Worm (Caenorhabditis elegans) whole organism, L4 larva: ENCODE results near the gene T25B9.2.
A peak's percentile ranks its signal among the peaks of the same experiment; 100 is the strongest.

Experiments used
- F26F4.8 ChIP-seq: fragments of 200-800 bp; sonication (Bioruptor generic); conservative IDR thresholded peaks from 2 replicates; pipeline ENCODE4 v1.3.6; 2022; ENCODE audit warnings: missing genetic modification characterization, missing compliant biosample characterization
- Y48G9A.11 ChIP-seq: fragments of 200-800 bp; sonication (Bioruptor generic); IDR thresholded peaks from 2 replicates; pipeline ENCODE4 v1.3.6; 2022; ENCODE audit warnings: missing genetic modification reagents, missing genetic modification characterization, missing compliant biosample characterization
- ceh-20 ChIP-seq: fragments of 200-800 bp; sonication (Bioruptor generic); IDR thresholded peaks from 2 replicates; pipeline ENCODE4 v1.3.6; 2022; ENCODE audit warnings: missing genetic modification reagents, missing genetic modification characterization, missing compliant biosample characterization
- cey-2 ChIP-seq: sonication (generic microtip); optimal IDR thresholded peaks from 3 replicates; lab custom pipeline; 2017; ENCODE audit warnings: missing genetic modification characterization, mild to moderate bottlenecking, missing compliant biosample characterization, antibody characterized with exemption, borderline replicate concordance; ENCODE audit not compliant: insufficient read depth
- hlh-11 ChIP-seq: fragments of 200-800 bp; sonication (Bioruptor generic); optimal IDR thresholded peaks from 2 replicates; lab custom pipeline; 2018; ENCODE audit warnings: mild to moderate bottlenecking, missing genetic modification characterization, missing compliant biosample characterization
- hlh-30 ChIP-seq: sonication (generic microtip); optimal IDR thresholded peaks from 2 replicates; lab custom pipeline; 2017; ENCODE audit warnings: antibody characterized with exemption, mild to moderate bottlenecking, missing genetic modification characterization, missing compliant biosample characterization; ENCODE audit not compliant: insufficient read depth
- hmg-1.1 ChIP-seq: fragments of 200-800 bp; sonication (Bioruptor generic); IDR thresholded peaks from 2 replicates; pipeline ENCODE4 v1.3.6; 2022; ENCODE audit warnings: missing genetic modification reagents, missing genetic modification characterization, missing compliant biosample characterization
- lsy-2 ChIP-seq, 2 experiments: fragments of 150-350 bp in 1 of 2; sonication (generic microtip) in 1 of 2; optimal IDR thresholded peaks; 2 replicates each; lab custom pipeline; 2014 to 2017; ENCODE audit warnings: missing biosample characterization in 2 of 2, missing genetic modification characterization in 2 of 2
- mdl-1 ChIP-seq, 2 experiments: fragments of 150-350 bp in 1 of 2; sonication (generic microtip) in 1 of 2; optimal IDR thresholded peaks; 2 replicates each; lab custom pipeline; 2014 to 2017; ENCODE audit warnings: missing biosample characterization in 2 of 2, missing genetic modification characterization in 2 of 2
- nhr-11 ChIP-seq: fragments of 150-350 bp; optimal IDR thresholded peaks from 2 replicates; lab custom pipeline; 2014; ENCODE audit warnings: missing biosample characterization, missing genetic modification characterization
- nhr-28 ChIP-seq: fragments of 150-350 bp; optimal IDR thresholded peaks from 2 replicates; lab custom pipeline; 2014; ENCODE audit warnings: missing biosample characterization, missing genetic modification characterization
- nhr-42 ChIP-seq: fragments of 200-800 bp; sonication (Bioruptor generic); IDR thresholded peaks from 2 replicates; pipeline ENCODE4 v1.3.6; 2022; ENCODE audit warnings: missing genetic modification characterization, missing compliant biosample characterization
- nhr-48 ChIP-seq: sonication (generic microtip); optimal IDR thresholded peaks from 2 replicates; lab custom pipeline; 2016; ENCODE audit warnings: mild to moderate bottlenecking, missing genetic modification characterization, missing compliant biosample characterization
- unc-62 ChIP-seq, 3 experiments: fragments of 150-350 bp in 1 of 3; sonication (generic microtip); optimal IDR thresholded peaks in 2 of 3; peaks in 1 of 3; 1 replicate in 1 of 3; 2 replicates in 2 of 3; lab custom pipeline; 2014 to 2017; ENCODE audit warnings: missing biosample characterization in 3 of 3, missing genetic modification characterization in 3 of 3, missing genetic modification reagents in 3 of 3, missing genotype in 1 of 3
- vab-7 ChIP-seq: fragments of 200-800 bp; sonication (Bioruptor generic); IDR thresholded peaks from 2 replicates; pipeline ENCODE4 v1.3.6; 2022; ENCODE audit warnings: missing genetic modification reagents, missing genetic modification characterization, missing compliant biosample characterization
- zip-11 ChIP-seq: fragments of 200-800 bp; sonication (Bioruptor generic); IDR thresholded peaks from 2 replicates; pipeline ENCODE4 v1.3.6; 2022; ENCODE audit warnings: missing genetic modification characterization, missing compliant biosample characterization

Gene T25B9.2

DNA sequence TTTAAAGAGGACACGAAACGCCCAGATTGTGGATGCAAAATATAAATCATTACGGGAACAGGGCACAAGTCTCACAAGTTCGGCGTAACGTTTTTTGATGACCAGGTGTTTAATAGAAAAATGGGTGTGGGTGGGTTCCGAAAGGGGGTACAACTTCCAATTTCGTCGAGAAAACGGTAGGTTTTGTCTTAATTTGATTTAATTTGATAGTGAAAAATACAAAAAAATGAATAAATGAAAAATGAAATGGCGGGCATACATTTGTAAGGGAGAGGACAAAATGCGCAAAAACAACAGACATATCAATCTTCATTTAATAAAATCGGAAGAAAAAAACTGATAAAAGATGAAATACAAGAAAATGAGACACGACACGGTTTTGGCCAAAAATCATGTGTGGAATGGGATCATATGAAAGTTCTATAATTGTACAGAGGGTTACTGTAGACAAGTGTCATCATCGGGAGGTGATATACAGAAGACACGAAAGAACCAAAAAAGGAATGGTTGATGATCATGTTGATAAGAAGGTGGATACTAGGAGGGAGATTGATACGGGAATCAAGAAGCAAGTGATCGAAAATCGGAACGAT, 49.7 kb downstream of the T25B9.2 start:
- TF ChIP-seq ceh-20 (GFP tag; lab: Robert Waterston, UW) (0 out of 2 replicates have a peak, but pooled peaks have one; percentile 57), nhr-48 (tag; lab: Kevin White, UChicago) (peak; percentile 4), zip-11 (GFP tag; lab: Robert Waterston, UW) (no peak), F26F4.8 (GFP tag; lab: Robert Waterston, UW) (no peak), nhr-11 (tag; lab: Kevin White, UChicago) (no peak), hlh-30 (tag; lab: Kevin White, UChicago) (peak; percentile 69), Y48G9A.11 (GFP tag; lab: Robert Waterston, UW) (no peak), hmg-1.1 (GFP tag; lab: Robert Waterston, UW) (no peak), vab-7 (GFP tag; lab: Robert Waterston, UW) (no peak), nhr-42 (GFP tag; lab: Robert Waterston, UW) (no peak), cey-2 (no peak), nhr-28 (peak; percentile 60), unc-62 (GFP tag; optimal IDR thresholded peaks at IDR 0.05 in 1 of 2; lab: Kevin White, UChicago) (peak in 1 of 2 experiments; percentile 58), unc-62 (tag; optimal IDR thresholded peaks at IDR 0.05; lab: Kevin White, UChicago) (no peak), hlh-11 (tag; lab: Kevin White, UChicago) (peak; percentile 62), lsy-2 (tag; optimal IDR thresholded peaks at IDR 0.05; lab: Kevin White, UChicago) (no peak), mdl-1 (tag; optimal IDR thresholded peaks at IDR 0.05; lab: Kevin White, UChicago) (peak in 1 of 2 experiments; percentile 55)
